Fruit fly (Drosophila melanogaster): ENCODE measurements around the gene CG10064.

DNA sequence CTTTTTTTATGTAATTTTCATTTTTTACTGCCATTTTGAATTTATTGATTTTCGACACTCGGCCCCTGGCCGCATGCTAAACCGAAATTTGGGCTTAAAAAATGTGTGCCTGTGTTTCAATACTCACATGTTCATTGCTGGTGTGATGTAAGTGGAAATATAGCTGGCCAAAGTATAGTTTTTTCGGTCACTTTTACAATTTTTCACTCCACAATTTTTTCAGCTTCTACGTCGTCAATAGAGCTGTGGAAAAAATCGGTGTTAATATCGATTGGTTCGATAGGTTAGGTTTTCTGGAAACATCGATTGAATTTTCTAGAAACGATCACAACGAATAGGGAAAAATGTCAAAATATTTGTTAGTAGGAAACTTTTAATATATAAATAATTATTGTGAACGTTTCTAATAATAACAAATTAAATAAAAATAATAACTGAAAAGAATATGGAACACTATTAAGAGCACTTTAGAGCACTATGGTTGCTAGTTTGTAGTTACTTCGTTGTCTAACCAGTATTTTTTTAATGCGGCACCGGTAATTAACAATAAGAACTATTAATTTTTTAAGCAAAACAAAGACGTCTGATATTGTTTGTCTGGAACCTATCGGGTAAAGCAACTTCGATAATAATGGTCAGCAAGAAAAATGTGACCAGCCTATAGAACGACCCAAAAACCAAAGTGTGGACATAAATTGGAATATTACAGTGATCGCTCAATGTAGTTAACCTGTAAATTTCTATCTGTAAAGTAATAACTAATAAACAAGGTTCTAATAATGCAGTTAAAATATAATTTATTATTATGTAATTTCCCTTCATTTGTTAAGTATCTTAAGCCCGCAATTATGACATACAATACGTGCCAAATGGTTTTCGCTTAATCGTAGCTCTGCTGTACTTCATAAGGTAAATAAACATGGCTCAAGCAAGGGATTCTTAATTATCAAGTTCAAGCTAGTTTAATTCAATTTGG is 12.2 kb downstream of the CG10064 start, which contains the start of the genes CG10077 and CG9948:
- TF ChIP-seq CG14711 (tag; optimal IDR thresholded peaks at IDR 0.05) (peak; percentile 87), Clk (GFP tag; optimal IDR thresholded peaks at IDR 0.05) (peak; percentile 73), CG5204 (GFP tag; optimal IDR thresholded peaks at IDR 0.05) (peak; percentile 80), CG7045 (GFP tag; optimal IDR thresholded peaks at IDR 0.05) (peak; percentile 91), cnc (optimal IDR thresholded peaks at IDR 0.05) (no peak), Mnt (GFP tag; optimal IDR thresholded peaks at IDR 0.05) (peak; percentile 77), pad (GFP tag; optimal IDR thresholded peaks at IDR 0.05) (peak; percentile 64), bab1 (GFP tag; optimal IDR thresholded peaks at IDR 0.05) (peak; percentile 95), CG33017 (tag; optimal IDR thresholded peaks at IDR 0.05) (peak; percentile 90), Hr96 (GFP tag; optimal IDR thresholded peaks at IDR 0.05) (no peak), cic (GFP tag; optimal IDR thresholded peaks at IDR 0.05) (peak; percentile 25), ovo (GFP tag; optimal IDR thresholded peaks at IDR 0.05) (peak; percentile 36), CG11617 (GFP tag; optimal IDR thresholded peaks at IDR 0.05) (peak; percentile 80), tj (GFP tag; optimal IDR thresholded peaks at IDR 0.05) (peak; percentile 63)
